Worm (Caenorhabditis elegans) whole organism, L3 larva: Measurements from ENCODE around the gene haf-3.

Source experiments
- R02D3.7 ChIP-seq: fragments of 150-350 bp; optimal IDR thresholded peaks from 2 replicates; lab custom pipeline; 2014; ENCODE audit warnings: missing biosample characterization, missing genetic modification characterization
- ceh-16 ChIP-seq: sonication (generic microtip); optimal IDR thresholded peaks from 2 replicates; lab custom pipeline; 2017; ENCODE audit warnings: missing biosample characterization, missing genetic modification characterization
- ceh-82 ChIP-seq: fragments of 150-350 bp; optimal IDR thresholded peaks from 2 replicates; lab custom pipeline; 2014; ENCODE audit warnings: missing biosample characterization, missing genetic modification characterization
- ceh-9 ChIP-seq: sonication (generic microtip); optimal IDR thresholded peaks from 2 replicates; lab custom pipeline; 2018; ENCODE audit warnings: missing biosample characterization, missing genetic modification characterization
- elt-2 ChIP-seq: sonication (generic microtip); optimal IDR thresholded peaks from 2 replicates; lab custom pipeline; 2016; ENCODE audit warnings: missing genetic modification reagents, mild to moderate bottlenecking, missing genetic modification characterization, missing compliant biosample characterization
- hmg-11 ChIP-seq: sonication (generic microtip); optimal IDR thresholded peaks from 2 replicates; lab custom pipeline; 2016; ENCODE audit warnings: missing genetic modification characterization, missing compliant biosample characterization
- nhr-11 ChIP-seq: fragments of 150-350 bp; optimal IDR thresholded peaks from 2 replicates; lab custom pipeline; 2014; ENCODE audit warnings: missing biosample characterization, missing genetic modification characterization
- pha-4 ChIP-seq: fragments of 150-350 bp; optimal IDR thresholded peaks from 2 replicates; lab custom pipeline; 2014; ENCODE audit warnings: missing biosample characterization, missing genetic modification reagents, missing genetic modification characterization
- snpc-4 ChIP-seq: fragments of 150-350 bp; optimal IDR thresholded peaks from 2 replicates; lab custom pipeline; 2014; ENCODE audit warnings: missing biosample characterization, missing genetic modification characterization
- zag-1 ChIP-seq: fragments of 150-350 bp; optimal IDR thresholded peaks from 2 replicates; lab custom pipeline; 2014; ENCODE audit warnings: missing biosample characterization, missing genetic modification characterization
- ztf-4 ChIP-seq: fragments of 150-350 bp; optimal IDR thresholded peaks from 2 replicates; lab custom pipeline; 2014; ENCODE audit warnings: missing biosample characterization, missing genetic modification characterization

- TF ChIP-seq elt-2 (tag; lab: Kevin White, UChicago) (no peak), ceh-82 (tag; lab: Kevin White, UChicago) (no peak), ztf-4 (tag; lab: Kevin White, UChicago) (no peak), hmg-11 (tag; lab: Kevin White, UChicago) (no peak), pha-4 (tag; lab: Kevin White, UChicago) (no peak), zag-1 (no peak), nhr-11 (tag; lab: Kevin White, UChicago) (no peak), ceh-9 (tag; lab: Kevin White, UChicago) (no peak), ceh-16 (no peak), snpc-4 (no peak), R02D3.7 (no peak)
These were observed 15.8 kb downstream of the haf-3 start, which contains the start of gene str-6 for ce11 chrV:15750130-15750529.
